Fruit fly (Drosophila melanogaster) whole organism, embryonic: ENCODE measurements around the gene Dbp21E2.

Experiments used
- Atf-2 ChIP-seq: fragments of 200-800 bp; sonication (Bioruptor generic); optimal IDR thresholded peaks from 2 replicates; lab custom pipeline; 2016; ENCODE audit warnings: missing biosample characterization, missing genetic modification characterization
- CG11085 ChIP-seq: fragments of 200-800 bp; sonication (Bioruptor generic); IDR thresholded peaks from 2 replicates; pipeline ENCODE4 v1.3.6; 2022; ENCODE audit warnings: missing biosample characterization, missing genetic modification characterization
- CG11560 ChIP-seq: fragments of 200-800 bp; sonication (Bioruptor generic); IDR thresholded peaks from 3 replicates; pipeline ENCODE4 v1.3.6; 2022; ENCODE audit warnings: missing biosample characterization, missing genetic modification characterization
- CG12236 ChIP-seq: fragments of 200-800 bp; sonication (Bioruptor generic); optimal IDR thresholded peaks from 2 replicates; lab custom pipeline; 2016; ENCODE audit warnings: missing biosample characterization, missing genetic modification characterization
- CG1233 ChIP-seq: fragments of 200-800 bp; sonication (Bioruptor generic); optimal IDR thresholded peaks from 4 replicates; lab custom pipeline; 2018; ENCODE audit warnings: missing biosample characterization, mild to moderate bottlenecking, missing genetic modification characterization
- CG14441 ChIP-seq: fragments of 200-800 bp; sonication (Bioruptor generic); IDR thresholded peaks from 2 replicates; pipeline ENCODE4 v1.3.6; 2022; ENCODE audit warnings: missing biosample characterization, missing genetic modification characterization
- CG14667 ChIP-seq: fragments of 200-800 bp; sonication (Bioruptor generic); IDR thresholded peaks from 2 replicates; pipeline ENCODE4 v1.3.6; 2022; ENCODE audit warnings: missing biosample characterization, missing genetic modification characterization
- CG15514 ChIP-seq: fragments of 200-800 bp; sonication (Bioruptor generic); optimal IDR thresholded peaks from 3 replicates; lab custom pipeline; 2017; ENCODE audit warnings: missing biosample characterization, missing genetic modification characterization, mild to moderate bottlenecking, moderate library complexity, missing genetic modification reagents
- CG1602 ChIP-seq: fragments of 200-800 bp; sonication (Bioruptor generic); optimal IDR thresholded peaks from 3 replicates; lab custom pipeline; 2016; ENCODE audit warnings: missing biosample characterization, missing genetic modification characterization
- CG1647 ChIP-seq: fragments of 200-800 bp; sonication (Bioruptor generic); optimal IDR thresholded peaks from 3 replicates; lab custom pipeline; 2016; ENCODE audit warnings: missing biosample characterization, missing genetic modification characterization
- CG16863 ChIP-seq: fragments of 200-800 bp; sonication (Bioruptor generic); optimal IDR thresholded peaks from 3 replicates; lab custom pipeline; 2016; ENCODE audit warnings: missing biosample characterization, missing genetic modification characterization
- CG17186 ChIP-seq: fragments of 200-800 bp; sonication (Bioruptor generic); optimal IDR thresholded peaks from 3 replicates; lab custom pipeline; 2017; ENCODE audit warnings: missing biosample characterization, missing genetic modification reagents, missing genetic modification characterization
- CG18599 ChIP-seq: fragments of 200-800 bp; sonication (Bioruptor generic); optimal IDR thresholded peaks from 3 replicates; lab custom pipeline; 2017; ENCODE audit warnings: missing biosample characterization, missing genetic modification characterization, mild to moderate bottlenecking, moderate library complexity, missing genetic modification reagents
- CG2199 ChIP-seq: fragments of 200-800 bp; sonication (Bioruptor generic); IDR thresholded peaks from 3 replicates; pipeline ENCODE4 v1.3.6; 2022; ENCODE audit warnings: missing biosample characterization, missing genetic modification characterization
- CG31365 ChIP-seq: fragments of 200-800 bp; sonication (Bioruptor generic); optimal IDR thresholded peaks from 2 replicates; lab custom pipeline; 2018; ENCODE audit warnings: missing biosample characterization, mild to moderate bottlenecking, missing genetic modification characterization
- CG5953 ChIP-seq: fragments of 200-800 bp; sonication (Bioruptor generic); IDR thresholded peaks from 2 replicates; pipeline ENCODE4 v1.3.6; 2022; ENCODE audit warnings: missing biosample characterization, missing genetic modification characterization
- CG7271 ChIP-seq: fragments of 200-800 bp; sonication (Bioruptor generic); optimal IDR thresholded peaks from 2 replicates; lab custom pipeline; 2018; ENCODE audit warnings: missing biosample characterization, mild to moderate bottlenecking, missing genetic modification characterization, moderate library complexity
- CG9932 ChIP-seq: fragments of 200-800 bp; sonication (Bioruptor generic); IDR thresholded peaks from 2 replicates; pipeline ENCODE4 v1.3.6; 2022; ENCODE audit warnings: missing biosample characterization, missing genetic modification characterization
- CrebB ChIP-seq: fragments of 200-800 bp; sonication (Bioruptor generic); optimal IDR thresholded peaks from 3 replicates; lab custom pipeline; 2018; ENCODE audit warnings: missing biosample characterization, mild to moderate bottlenecking, missing genetic modification characterization
- D19A ChIP-seq: fragments of 200-800 bp; optimal IDR thresholded peaks from 3 replicates; lab custom pipeline; 2019; ENCODE audit warnings: missing biosample characterization, mild to moderate bottlenecking, missing genetic modification characterization, moderate library complexity
- Dbx ChIP-seq: fragments of 200-800 bp; sonication (Bioruptor generic); IDR thresholded peaks from 3 replicates; pipeline ENCODE4 v1.3.6; 2022; ENCODE audit warnings: missing biosample characterization, missing genetic modification characterization
- Ets65A ChIP-seq: fragments of 200-800 bp; sonication (Bioruptor generic); peaks from one replicate; lab custom pipeline; 2016; ENCODE audit warnings: missing biosample characterization, missing genetic modification characterization
- Hr39 ChIP-seq: fragments of >200 bp; optimal IDR thresholded peaks from 2 replicates; lab custom pipeline; 2017
- NK7.1 ChIP-seq: fragments of 200-800 bp; sonication (Bioruptor generic); optimal IDR thresholded peaks from 3 replicates; lab custom pipeline; 2016; ENCODE audit warnings: missing biosample characterization, missing genetic modification characterization
- PHDP ChIP-seq: fragments of 200-800 bp; sonication (Bioruptor generic); optimal IDR thresholded peaks from 3 replicates; lab custom pipeline; 2018; ENCODE audit warnings: missing biosample characterization, mild to moderate bottlenecking, missing genetic modification characterization, moderate library complexity
- Rfx ChIP-seq: fragments of 200-800 bp; sonication (Bioruptor generic); IDR thresholded peaks from 2 replicates; pipeline ENCODE4 v1.3.6; 2022; ENCODE audit warnings: missing biosample characterization, missing genetic modification characterization
- Sin3A ChIP-seq: fragments of >200 bp; optimal IDR thresholded peaks from 2 replicates; lab custom pipeline; 2018
- Sox100B ChIP-seq: fragments of 200-800 bp; sonication (Bioruptor generic); optimal IDR thresholded peaks from 3 replicates; lab custom pipeline; 2018; ENCODE audit warnings: missing biosample characterization, mild to moderate bottlenecking, missing genetic modification characterization
- Vsx1 ChIP-seq: fragments of 200-800 bp; sonication (Bioruptor generic); optimal IDR thresholded peaks from 2 replicates; lab custom pipeline; 2017; ENCODE audit warnings: missing biosample characterization, mild to moderate bottlenecking, missing genetic modification characterization, missing genetic modification reagents
- Xbp1 ChIP-seq: fragments of 200-800 bp; sonication (Bioruptor generic); optimal IDR thresholded peaks from 3 replicates; lab custom pipeline; 2016; ENCODE audit warnings: missing biosample characterization, mild to moderate bottlenecking, missing genetic modification characterization
- al ChIP-seq: fragments of 200-800 bp; sonication (Bioruptor generic); IDR thresholded peaks from 2 replicates; pipeline ENCODE4 v1.3.6; 2022; ENCODE audit warnings: missing biosample characterization, missing genetic modification characterization
- danr ChIP-seq: fragments of 200-800 bp; sonication (Bioruptor generic); IDR thresholded peaks from 2 replicates; pipeline ENCODE4 v1.3.6; 2022; ENCODE audit warnings: missing biosample characterization, missing genetic modification characterization
- dm ChIP-seq: fragments of 200-800 bp; sonication (Bioruptor generic); optimal IDR thresholded peaks from 3 replicates; lab custom pipeline; 2016; ENCODE audit warnings: missing biosample characterization, missing genetic modification characterization
- dysf ChIP-seq: fragments of 200-800 bp; sonication (Bioruptor generic); IDR thresholded peaks from 3 replicates; pipeline ENCODE4 v1.3.6; 2022; ENCODE audit warnings: missing biosample characterization, missing genetic modification characterization
- ewg ChIP-seq: fragments of 200-800 bp; sonication (Bioruptor generic); optimal IDR thresholded peaks from 3 replicates; lab custom pipeline; 2017; ENCODE audit warnings: mild to moderate bottlenecking, missing biosample characterization, missing genetic modification reagents, missing genetic modification characterization
- gfzf ChIP-seq: fragments of 200-800 bp; sonication (Bioruptor generic); optimal IDR thresholded peaks from 2 replicates; lab custom pipeline; 2016; ENCODE audit warnings: missing biosample characterization, mild to moderate bottlenecking, missing genetic modification characterization, moderate library complexity
- gro ChIP-seq: fragments of 200-800 bp; sonication (Bioruptor generic); optimal IDR thresholded peaks from 2 replicates; lab custom pipeline; 2016; ENCODE audit warnings: missing biosample characterization, missing genetic modification characterization
- kah ChIP-seq: fragments of 200-800 bp; sonication (Bioruptor generic); optimal IDR thresholded peaks from 2 replicates; lab custom pipeline; 2018; ENCODE audit warnings: missing biosample characterization, mild to moderate bottlenecking, missing genetic modification characterization
- lab ChIP-seq: fragments of 200-800 bp; sonication (Bioruptor generic); optimal IDR thresholded peaks from 3 replicates; lab custom pipeline; 2017; ENCODE audit warnings: missing biosample characterization, missing genetic modification characterization, mild to moderate bottlenecking, moderate library complexity, missing genetic modification reagents
- nerfin-1 ChIP-seq: fragments of 200-800 bp; sonication (Bioruptor generic); optimal IDR thresholded peaks from 3 replicates; lab custom pipeline; 2019; ENCODE audit warnings: missing biosample characterization, mild to moderate bottlenecking, missing genetic modification characterization, moderate library complexity
- oc ChIP-seq: fragments of 200-800 bp; sonication (Bioruptor generic); optimal IDR thresholded peaks from 2 replicates; lab custom pipeline; 2018; ENCODE audit warnings: missing biosample characterization, mild to moderate bottlenecking, missing genetic modification characterization, moderate library complexity
- row ChIP-seq: fragments of 200-800 bp; sonication (Bioruptor generic); IDR thresholded peaks from 3 replicates; pipeline ENCODE4 v1.3.6; 2022; ENCODE audit warnings: missing biosample characterization, missing genetic modification characterization
- sc ChIP-seq, 3 experiments: fragments of >200 bp in 2 of 3; fragments of 200-800 bp in 1 of 3; sonication (Bioruptor generic) in 1 of 3; optimal IDR thresholded peaks; 2 replicates in 2 of 3; 3 replicates in 1 of 3; lab custom pipeline; 2017; ENCODE audit warnings: mild to moderate bottlenecking in 1 of 3, missing biosample characterization in 1 of 3, missing genetic modification characterization in 1 of 3, missing genetic modification reagents in 1 of 3
- slbo ChIP-seq: fragments of 200-800 bp; sonication (Bioruptor generic); IDR thresholded peaks from 2 replicates; pipeline ENCODE4 v1.3.6; 2022; ENCODE audit warnings: missing biosample characterization, missing genetic modification characterization
- sug ChIP-seq: fragments of 200-800 bp; optimal IDR thresholded peaks from 2 replicates; lab custom pipeline; 2019; ENCODE audit warnings: missing biosample characterization, mild to moderate bottlenecking, missing genetic modification characterization, moderate library complexity
- tup ChIP-seq: fragments of 200-800 bp; sonication (Bioruptor generic); optimal IDR thresholded peaks from 2 replicates; lab custom pipeline; 2016; ENCODE audit warnings: missing biosample characterization, mild to moderate bottlenecking, missing genetic modification characterization, moderate library complexity
- wdn ChIP-seq: fragments of 200-800 bp; sonication (Bioruptor generic); IDR thresholded peaks from 2 replicates; pipeline ENCODE4 v1.3.6; 2022; ENCODE audit warnings: missing biosample characterization, missing genetic modification characterization

Dbp21E2 gene

DNA sequence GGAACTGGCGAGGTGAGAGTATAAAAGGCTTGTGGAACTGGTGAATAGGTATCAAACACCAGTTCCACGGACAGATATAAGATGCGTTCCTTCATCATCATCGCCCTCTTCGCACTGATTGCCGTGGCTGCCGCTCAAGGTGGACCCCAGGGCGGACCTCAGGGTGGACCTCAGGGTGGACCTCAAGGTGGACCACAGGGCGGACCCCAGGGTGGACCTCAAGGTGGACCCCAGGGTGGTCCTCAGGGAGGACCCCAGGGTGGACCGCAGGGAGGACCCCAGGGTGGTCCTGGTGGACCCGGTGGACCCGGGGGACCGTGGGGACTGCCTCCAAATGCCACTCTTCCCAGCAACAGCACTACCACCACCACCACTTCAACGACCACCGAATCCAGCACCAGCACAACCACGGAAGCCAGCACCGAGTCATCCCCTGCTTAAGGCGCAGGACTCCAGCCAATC is 32.2 kb upstream of the Dbp21E2 start, which contains the start of gene CG13947:
Gene CG13947, plus strand, starts transcription at position 51 of the 462 bp plus-strand sequence.
- peak; percentile 11; the same call in 1 of the 3 replicates for TF ChIP-seq CG11560 (tag; lab: Robert Waterston, UW)
- no peak for TF ChIP-seq NK7.1 (GFP tag; lab: Kevin White, UChicago)
- peak; percentile 96 for TF ChIP-seq Hr39
- TF ChIP-seq, all 482 proteins: peak for 2

DNA sequence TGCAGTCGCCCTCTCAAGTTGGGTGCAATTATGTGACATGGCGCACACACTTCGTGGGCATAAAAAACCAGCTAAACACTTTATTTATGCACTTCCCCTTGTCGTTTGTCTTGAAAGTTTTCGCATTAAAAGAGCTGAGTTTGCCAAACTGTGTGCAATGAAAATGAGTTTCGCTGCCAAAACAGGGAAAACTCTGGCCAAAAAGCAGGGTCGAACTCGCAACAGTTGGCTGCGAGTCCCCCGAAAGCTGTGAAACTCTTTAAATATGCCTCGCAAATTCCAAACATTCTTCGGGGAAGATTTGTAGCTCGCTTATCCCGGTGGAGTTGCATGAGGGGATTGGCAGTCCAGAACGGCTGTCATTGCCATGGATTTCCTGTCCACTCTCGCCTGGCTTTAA is 31.2 kb upstream of the Dbp21E2 start, which contains the start of gene Gr21a:
Gene Gr21a, plus strand, starts transcription at position 301 of the 400 bp plus-strand sequence.
- no peak for TF ChIP-seq Atf-2 (GFP tag; lab: Kevin White, UChicago)
- no peak for TF ChIP-seq Xbp1 (GFP tag; lab: Kevin White, UChicago)
- no peak for TF ChIP-seq Sin3A (lab: Kevin White, UChicago)
- no peak for TF ChIP-seq gfzf (GFP tag; lab: Kevin White, UChicago)
- no peak for TF ChIP-seq CG7271 (tag; lab: Kevin White, UChicago)
- TF ChIP-seq sc (optimal IDR thresholded peaks at IDR 0.05; lab: Kevin White, UChicago): no peak
- no peak for TF ChIP-seq sc (GFP tag; optimal IDR thresholded peaks at IDR 0.05; lab: Kevin White, UChicago)
- no peak for TF ChIP-seq Ets65A (GFP tag; lab: Kevin White, UChicago)

dm6 chr2L:780851-781250 is 30.5 kb upstream of the Dbp21E2 start:
- TF ChIP-seq Rfx (GFP tag; lab: Robert Waterston, UW) (0 out of 2 replicates have a peak, but pooled peaks have one; percentile 22), Xbp1 (GFP tag; lab: Kevin White, UChicago) (no peak), dysf (GFP tag; lab: Robert Waterston, UW) (no peak), tup (GFP tag; lab: Kevin White, UChicago) (no peak), CG2199 (no peak), CG5953 (GFP tag; lab: Robert Waterston, UW) (no peak), ewg (no peak), PHDP (tag; lab: Kevin White, UChicago) (no peak), lab (GFP tag; lab: Kevin White, UChicago) (peak; percentile 34), CG18599 (peak; percentile 60), CrebB (tag; lab: Kevin White, UChicago) (no peak), CG1602 (GFP tag; lab: Kevin White, UChicago) (no peak), sug (tag; lab: Kevin White, UChicago) (no peak), CG15514 (GFP tag; lab: Kevin White, UChicago) (peak; percentile 12), Vsx1 (GFP tag; lab: Kevin White, UChicago) (no peak), Dbx (GFP tag; lab: Robert Waterston, UW) (0 out of 3 replicates have a peak, but pooled peaks have one; percentile 21), CG11560 (tag; lab: Robert Waterston, UW) (no peak), row (GFP tag; lab: Robert Waterston, UW) (0 out of 3 replicates have a peak, but pooled peaks have one; percentile 29), wdn (GFP tag; lab: Robert Waterston, UW) (no peak), CG14441 (0 out of 2 replicates have a peak, but pooled peaks have one; percentile 27), CG1647 (GFP tag; lab: Kevin White, UChicago) (no peak), CG9932 (GFP tag; lab: Robert Waterston, UW) (0 out of 2 replicates have a peak, but pooled peaks have one; percentile 9), al (GFP tag; lab: Robert Waterston, UW) (no peak), D19A (tag; lab: Kevin White, UChicago) (no peak), CG16863 (GFP tag; lab: Kevin White, UChicago) (no peak), danr (GFP tag; lab: Robert Waterston, UW) (no peak), CG11085 (GFP tag; lab: Robert Waterston, UW) (no peak), gro (GFP tag; lab: Kevin White, UChicago) (no peak), dm (no peak), oc (tag; lab: Kevin White, UChicago) (no peak), Sox100B (GFP tag; lab: Kevin White, UChicago) (no peak), CG14667 (GFP tag; lab: Robert Waterston, UW) (no peak), CG12236 (no peak), CG1233 (GFP tag; lab: Kevin White, UChicago) (no peak), CG17186 (GFP tag; lab: Kevin White, UChicago) (no peak), nerfin-1 (tag; lab: Kevin White, UChicago) (no peak), slbo (peak; percentile 61), CG31365 (tag; lab: Kevin White, UChicago) (no peak), kah (GFP tag; lab: Kevin White, UChicago) (no peak)
